Fruit fly (Drosophila melanogaster) whole organism, prepupa: ENCODE results near the gene CheB38c.
A peak's percentile ranks its signal among the peaks of the same experiment; 100 is the strongest.

Source experiments
- Blimp-1 ChIP-seq: fragments of 200-800 bp; sonication (Bioruptor generic); optimal IDR thresholded peaks from 3 replicates; lab custom pipeline; 2017; ENCODE audit warnings: missing biosample characterization, missing genetic modification characterization, mild to moderate bottlenecking, moderate library complexity, missing genetic modification reagents
- CG11294 ChIP-seq: fragments of 200-800 bp; sonication (Bioruptor generic); IDR thresholded peaks from 2 replicates; pipeline ENCODE4 v1.3.6; 2022; ENCODE audit warnings: missing biosample characterization, missing genetic modification characterization
- CG11762 ChIP-seq: fragments of 200-800 bp; sonication (Bioruptor generic); optimal IDR thresholded peaks from 3 replicates; lab custom pipeline; 2016; ENCODE audit warnings: missing biosample characterization, missing genetic modification characterization; ENCODE audit not compliant: insufficient read depth
- CG11902 ChIP-seq: fragments of 200-800 bp; sonication (Bioruptor generic); optimal IDR thresholded peaks from 3 replicates; lab custom pipeline; 2016; ENCODE audit warnings: missing biosample characterization, missing genetic modification characterization
- CG15336 ChIP-seq: fragments of 200-800 bp; sonication (Bioruptor generic); IDR thresholded peaks from 2 replicates; pipeline ENCODE4 v1.3.6; 2022; ENCODE audit warnings: missing biosample characterization, missing genetic modification characterization
- CG1621 ChIP-seq: fragments of 200-800 bp; sonication (Bioruptor generic); optimal IDR thresholded peaks from 3 replicates; lab custom pipeline; 2018; ENCODE audit warnings: missing biosample characterization, mild to moderate bottlenecking, missing genetic modification characterization
- CG3032 ChIP-seq: fragments of 200-800 bp; optimal IDR thresholded peaks from 2 replicates; lab custom pipeline; 2019; ENCODE audit warnings: missing biosample characterization, mild to moderate bottlenecking, missing genetic modification characterization, moderate library complexity
- CG31627 ChIP-seq: fragments of 200-800 bp; sonication (Bioruptor generic); optimal IDR thresholded peaks from 3 replicates; lab custom pipeline; 2016; ENCODE audit warnings: missing biosample characterization, missing genetic modification characterization
- CG32006 ChIP-seq: fragments of 200-800 bp; sonication (Bioruptor generic); optimal IDR thresholded peaks from 3 replicates; lab custom pipeline; 2017; ENCODE audit warnings: missing biosample characterization, mild to moderate bottlenecking, missing genetic modification characterization
- CG34406 ChIP-seq: fragments of 200-800 bp; sonication (Bioruptor generic); optimal IDR thresholded peaks from 3 replicates; lab custom pipeline; 2016; ENCODE audit warnings: missing biosample characterization, missing genetic modification characterization
- CG3919 ChIP-seq: fragments of 200-800 bp; sonication (Bioruptor generic); optimal IDR thresholded peaks from 3 replicates; lab custom pipeline; 2016; ENCODE audit warnings: missing biosample characterization, missing genetic modification characterization
- CG6163 ChIP-seq: fragments of 200-800 bp; sonication (Bioruptor generic); IDR thresholded peaks from 3 replicates; pipeline ENCODE4 v1.3.6; 2022; ENCODE audit warnings: missing biosample characterization, missing genetic modification characterization
- CG6276 ChIP-seq: fragments of 200-800 bp; sonication (Bioruptor generic); optimal IDR thresholded peaks from 2 replicates; lab custom pipeline; 2017; ENCODE audit warnings: missing biosample characterization, mild to moderate bottlenecking, missing genetic modification characterization
- CG6808 ChIP-seq: fragments of 200-800 bp; sonication (Bioruptor generic); optimal IDR thresholded peaks from 3 replicates; lab custom pipeline; 2017; ENCODE audit warnings: missing biosample characterization, missing genetic modification characterization, mild to moderate bottlenecking, moderate library complexity, missing genetic modification reagents
- CG6854 ChIP-seq: fragments of 200-800 bp; sonication (Bioruptor generic); optimal IDR thresholded peaks from 2 replicates; lab custom pipeline; 2017; ENCODE audit warnings: missing biosample characterization, mild to moderate bottlenecking, missing genetic modification characterization
- CG7368 ChIP-seq: fragments of 200-800 bp; sonication (Bioruptor generic); optimal IDR thresholded peaks from 3 replicates; lab custom pipeline; 2016; ENCODE audit warnings: missing biosample characterization, missing genetic modification characterization
- CG8119 ChIP-seq: fragments of 200-800 bp; sonication (Bioruptor generic); IDR thresholded peaks from 3 replicates; pipeline ENCODE4 v1.3.6; 2022; ENCODE audit warnings: missing biosample characterization, missing genetic modification characterization
- CG8319 ChIP-seq: fragments of 200-800 bp; sonication (Bioruptor generic); optimal IDR thresholded peaks from 3 replicates; lab custom pipeline; 2016; ENCODE audit warnings: missing biosample characterization, missing genetic modification characterization
- CG8632 ChIP-seq: fragments of 200-800 bp; sonication (Bioruptor generic); optimal IDR thresholded peaks from 3 replicates; lab custom pipeline; 2016; ENCODE audit warnings: missing biosample characterization, missing genetic modification characterization
- CG9139 ChIP-seq: fragments of 200-800 bp; sonication (Bioruptor generic); optimal IDR thresholded peaks from 3 replicates; lab custom pipeline; 2017; ENCODE audit warnings: missing biosample characterization, mild to moderate bottlenecking, missing genetic modification characterization
- Eip78C ChIP-seq: fragments of 200-800 bp; sonication (Bioruptor generic); peaks from one replicate; lab custom pipeline; 2016; ENCODE audit warnings: missing biosample characterization, missing genetic modification characterization
- Eip93F ChIP-seq: fragments of 200-800 bp; sonication (Bioruptor generic); optimal IDR thresholded peaks from 2 replicates; lab custom pipeline; 2016; ENCODE audit warnings: missing biosample characterization, mild to moderate bottlenecking, missing genetic modification characterization
- Ets21C ChIP-seq: fragments of 200-800 bp; sonication (Bioruptor generic); optimal IDR thresholded peaks from 3 replicates; lab custom pipeline; 2016; ENCODE audit warnings: missing biosample characterization, missing genetic modification characterization
- Ets96B ChIP-seq: fragments of 200-800 bp; optimal IDR thresholded peaks from 2 replicates; lab custom pipeline; 2019; ENCODE audit warnings: missing biosample characterization, mild to moderate bottlenecking, missing genetic modification characterization, moderate library complexity
- Hr38 ChIP-seq: sonication (Bioruptor generic); optimal IDR thresholded peaks from 2 replicates; lab custom pipeline; 2016; ENCODE audit warnings: missing biosample characterization, missing genetic modification characterization
- Hr4 ChIP-seq: fragments of 200-800 bp; sonication (Bioruptor generic); optimal IDR thresholded peaks from 3 replicates; lab custom pipeline; 2016; ENCODE audit warnings: missing biosample characterization, missing genetic modification characterization
- Lpt ChIP-seq: fragments of 200-800 bp; sonication (Bioruptor generic); optimal IDR thresholded peaks from 3 replicates; lab custom pipeline; 2016; ENCODE audit warnings: missing biosample characterization, missing genetic modification characterization
- Met ChIP-seq: fragments of 200-800 bp; sonication (Bioruptor generic); optimal IDR thresholded peaks from 3 replicates; lab custom pipeline; 2016; ENCODE audit warnings: missing biosample characterization, missing genetic modification characterization
- Sox102F ChIP-seq: fragments of 200-800 bp; sonication (Bioruptor generic); optimal IDR thresholded peaks from 2 replicates; lab custom pipeline; 2016; ENCODE audit warnings: missing biosample characterization, mild to moderate bottlenecking, missing genetic modification characterization
- Sox14 ChIP-seq: fragments of 200-800 bp; sonication (Bioruptor generic); optimal IDR thresholded peaks from 3 replicates; lab custom pipeline; 2016; ENCODE audit warnings: missing biosample characterization, missing genetic modification characterization
- cyc ChIP-seq: fragments of 200-800 bp; sonication (Bioruptor generic); optimal IDR thresholded peaks from 3 replicates; lab custom pipeline; 2016; ENCODE audit warnings: missing biosample characterization, missing genetic modification characterization
- dsx ChIP-seq: fragments of 200-800 bp; optimal IDR thresholded peaks from 3 replicates; lab custom pipeline; 2019; ENCODE audit warnings: missing biosample characterization, mild to moderate bottlenecking, missing genetic modification characterization, moderate library complexity; ENCODE audit not compliant: poor library complexity, severe bottlenecking
- eg ChIP-seq: fragments of 200-800 bp; sonication (Bioruptor generic); IDR thresholded peaks from 3 replicates; pipeline ENCODE4 v1.3.6; 2022; ENCODE audit warnings: missing biosample characterization, missing genetic modification characterization
- fd59A ChIP-seq: fragments of 200-800 bp; sonication (Bioruptor generic); optimal IDR thresholded peaks from 2 replicates; lab custom pipeline; 2017; ENCODE audit warnings: missing biosample characterization, mild to moderate bottlenecking, missing genetic modification characterization, missing genetic modification reagents
- fd85E ChIP-seq: fragments of 200-800 bp; sonication (Bioruptor generic); optimal IDR thresholded peaks from 3 replicates; lab custom pipeline; 2016; ENCODE audit warnings: missing biosample characterization, missing genetic modification characterization
- fkh ChIP-seq: fragments of 200-800 bp; sonication (Bioruptor generic); optimal IDR thresholded peaks from 3 replicates; lab custom pipeline; 2017; ENCODE audit warnings: missing biosample characterization, mild to moderate bottlenecking, missing genetic modification characterization, moderate library complexity
- net ChIP-seq: fragments of 200-800 bp; sonication (Bioruptor generic); optimal IDR thresholded peaks from 3 replicates; lab custom pipeline; 2016; ENCODE audit warnings: missing biosample characterization, missing genetic modification characterization
- pdm3 ChIP-seq: fragments of 200-800 bp; sonication (Bioruptor generic); optimal IDR thresholded peaks from 3 replicates; lab custom pipeline; 2016; ENCODE audit warnings: missing biosample characterization, missing genetic modification characterization
- salr ChIP-seq, 2 experiments: fragments of 200-800 bp; sonication (Bioruptor generic); optimal IDR thresholded peaks; 3 replicates each; lab custom pipeline; 2016 to 2018; ENCODE audit warnings: missing biosample characterization in 2 of 2, missing genetic modification characterization in 2 of 2, mild to moderate bottlenecking in 1 of 2
- ss ChIP-seq, 2 experiments: fragments of 200-800 bp; sonication (Bioruptor generic); optimal IDR thresholded peaks; 2 replicates in 1 of 2; 3 replicates in 1 of 2; lab custom pipeline; 2017 to 2018; ENCODE audit warnings: mild to moderate bottlenecking in 2 of 2, missing biosample characterization in 2 of 2, missing genetic modification characterization in 2 of 2, moderate library complexity in 1 of 2
- svp ChIP-seq: fragments of 200-800 bp; sonication (Bioruptor generic); peaks from one replicate; lab custom pipeline; 2016; ENCODE audit warnings: missing biosample characterization, missing genetic modification characterization
- topi ChIP-seq: fragments of 200-800 bp; sonication (Bioruptor generic); optimal IDR thresholded peaks from 3 replicates; lab custom pipeline; 2016; ENCODE audit warnings: missing biosample characterization, missing genetic modification characterization
- vri ChIP-seq: fragments of 200-800 bp; sonication (Bioruptor generic); optimal IDR thresholded peaks from 3 replicates; lab custom pipeline; 2016; ENCODE audit warnings: missing biosample characterization, mild to moderate bottlenecking, missing genetic modification characterization

CheB38c gene

dm6 chr2L:20799991-20800897 lies 20.4 kb downstream of the CheB38c start (continued):
- TF ChIP-seq CG1621 (tag; lab: Kevin White, UChicago) (peak; percentile 97), CG6276 (GFP tag; lab: Kevin White, UChicago) (peak; percentile 71), CG15336 (GFP tag; lab: Robert Waterston, UW) (peak; percentile 65), dsx (GFP tag; lab: Kevin White, UChicago) (peak; percentile 96), CG32006 (peak; percentile 79), Sox14 (GFP tag; lab: Kevin White, UChicago) (peak; percentile 97), CG11294 (GFP tag; lab: Robert Waterston, UW) (no peak; the same call in 1 of the 2 replicates), vri (GFP tag; lab: Kevin White, UChicago) (peak; percentile 97), CG34406 (GFP tag; lab: Kevin White, UChicago) (peak; percentile 93), CG6808 (peak; percentile 97), Eip93F (peak; percentile 95), CG6854 (peak; percentile 91), CG8119 (peak; percentile 77), CG8632 (GFP tag; lab: Kevin White, UChicago) (peak; percentile 93), fkh (GFP tag; lab: Kevin White, UChicago) (peak; percentile 61), CG31627 (GFP tag; lab: Kevin White, UChicago) (peak; percentile 98), ss (GFP tag; optimal IDR thresholded peaks at IDR 0.05; lab: Kevin White, UChicago) (peak; percentile 96 to 98), CG11902 (GFP tag; lab: Kevin White, UChicago) (peak; percentile 90), net (GFP tag; lab: Kevin White, UChicago) (peak; percentile 93), Eip78C (peak; percentile 99), fd59A (GFP tag; lab: Kevin White, UChicago) (peak; percentile 96), Ets96B (tag; lab: Kevin White, UChicago) (peak; percentile 97), CG3032 (tag; lab: Kevin White, UChicago) (peak; percentile 97), pdm3 (peak; percentile 95), Blimp-1 (peak; percentile 90), Hr4 (peak; percentile 81), eg (GFP tag; lab: Robert Waterston, UW) (peak; percentile 78), cyc (GFP tag; lab: Kevin White, UChicago) (peak; percentile 98), Hr38 (no peak), Sox102F (GFP tag; lab: Kevin White, UChicago) (peak; percentile 98), CG8319 (GFP tag; lab: Kevin White, UChicago) (peak; percentile 94), CG7368 (GFP tag; lab: Kevin White, UChicago) (peak; percentile 93), fd85E (GFP tag; lab: Kevin White, UChicago) (peak; percentile 79), topi (GFP tag; lab: Kevin White, UChicago) (peak; percentile 97)

dm6 chr2L:20798351-20798777 lies 22.3 kb downstream of the CheB38c start:
- peak; percentile 25; the same call in 1 of the 2 replicates for TF ChIP-seq CG15336 (GFP tag; lab: Robert Waterston, UW)
- TF ChIP-seq Eip78C, result peak; percentile 23
- peak; percentile 22 for TF ChIP-seq vri (GFP tag; lab: Kevin White, UChicago)
- no peak for TF ChIP-seq CG3032 (tag; lab: Kevin White, UChicago)
- TF ChIP-seq CG6276 (GFP tag; lab: Kevin White, UChicago), result peak; percentile 12
- TF ChIP-seq salr (GFP tag; optimal IDR thresholded peaks at IDR 0.05; lab: Kevin White, UChicago), result no peak
- TF ChIP-seq fd59A (GFP tag; lab: Kevin White, UChicago), result no peak
- TF ChIP-seq Ets21C (GFP tag; lab: Kevin White, UChicago), result no peak
- no peak for TF ChIP-seq CG6808
- TF ChIP-seq CG1621 (tag; lab: Kevin White, UChicago), result peak; percentile 48
- no peak for TF ChIP-seq Met (GFP tag; lab: Kevin White, UChicago)
- no peak for TF ChIP-seq CG11762 (GFP tag; lab: Kevin White, UChicago)
- no peak for TF ChIP-seq CG3919
- peak; percentile 55 for TF ChIP-seq svp (GFP tag; lab: Kevin White, UChicago)
- peak; percentile 2 for TF ChIP-seq pdm3
- peak; percentile 4 for TF ChIP-seq Lpt (GFP tag; lab: Kevin White, UChicago)
- peak; percentile 23 for TF ChIP-seq net (GFP tag; lab: Kevin White, UChicago)
- TF ChIP-seq ss (GFP tag; optimal IDR thresholded peaks at IDR 0.05; lab: Kevin White, UChicago), result peak; percentile 48 to 62
- TF ChIP-seq CG9139 (GFP tag; lab: Kevin White, UChicago), result peak; percentile 53
- peak; percentile 4 for TF ChIP-seq dsx (GFP tag; lab: Kevin White, UChicago)
- TF ChIP-seq Sox102F (GFP tag; lab: Kevin White, UChicago), result peak; percentile 22
- TF ChIP-seq CG6854, result peak; percentile 39
- peak; percentile 64; the same call in 2 of the 3 replicates for TF ChIP-seq CG6163
